Fruit fly (Drosophila melanogaster): ENCODE data around the gene CG5412.

The CG5412 gene

DNA sequence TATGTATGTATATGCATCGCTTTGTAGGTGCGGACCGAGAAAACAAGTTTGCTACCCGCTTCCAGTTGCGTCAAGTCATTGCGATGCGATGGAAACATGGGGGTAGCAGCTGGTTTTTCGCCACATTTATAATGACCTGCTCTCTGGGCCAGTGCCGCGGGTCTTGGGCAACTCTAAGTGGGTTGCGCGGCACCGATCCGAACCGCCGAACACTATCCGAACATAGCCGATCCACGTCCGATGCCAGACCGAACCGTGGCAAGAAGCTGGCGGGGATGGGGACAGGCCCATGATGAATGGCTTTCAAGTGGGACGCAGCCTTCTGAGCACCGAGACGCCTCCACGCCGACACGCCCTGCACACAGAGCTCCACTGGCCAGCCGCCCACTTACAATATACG, 27.2 kb downstream of the CG5412 start (continued):
- TF ChIP-seq Poxn (GFP tag; IDR thresholded peaks at IDR 0.05) = no peak
- no peak for TF ChIP-seq vfl (GFP tag; optimal IDR thresholded peaks at IDR 0.05)
- peak; percentile 7; the same call in 1 of the 2 replicates for TF ChIP-seq HLH3B (GFP tag; IDR thresholded peaks at IDR 0.05)
- TF ChIP-seq crol (GFP tag; IDR thresholded peaks at IDR 0.05) = peak; percentile 63
- peak; percentile 26 for TF ChIP-seq ftz-f1 (GFP tag; optimal IDR thresholded peaks at IDR 0.05)
- TF ChIP-seq Eip74EF (GFP tag; optimal IDR thresholded peaks at IDR 0.05) = no peak
- no peak for TF ChIP-seq Ssrp (tag; optimal IDR thresholded peaks at IDR 0.05)
- no peak for TF ChIP-seq en (GFP tag; optimal IDR thresholded peaks at IDR 0.05)
- TF ChIP-seq da (GFP tag; optimal IDR thresholded peaks at IDR 0.05) = no peak
- TF ChIP-seq CG17186 (GFP tag; optimal IDR thresholded peaks at IDR 0.05) = no peak
- peak; percentile 31 for TF ChIP-seq CG13894 (tag; optimal IDR thresholded peaks at IDR 0.05)
- no peak for TF ChIP-seq Bdp1 (GFP tag; optimal IDR thresholded peaks at IDR 0.05)
- no peak for TF ChIP-seq CG1792 (GFP tag; optimal IDR thresholded peaks at IDR 0.05)
- TF ChIP-seq Xbp1 (GFP tag; optimal IDR thresholded peaks at IDR 0.05) = no peak
- TF ChIP-seq CG6175 (GFP tag; IDR thresholded peaks at IDR 0.05) = peak; percentile 91
- no peak for TF ChIP-seq bsh (GFP tag; optimal IDR thresholded peaks at IDR 0.05)
- TF ChIP-seq Stat92E (GFP tag; optimal IDR thresholded peaks at IDR 0.05) = no peak
- no peak for TF ChIP-seq Usf (GFP tag; optimal IDR thresholded peaks at IDR 0.05)
- TF ChIP-seq Oaz (GFP tag; IDR thresholded peaks at IDR 0.05) = no peak
- TF ChIP-seq Med (GFP tag) = peak; percentile 79
- TF ChIP-seq Rfx (GFP tag; IDR thresholded peaks at IDR 0.05) = peak; percentile 35; the same call in 1 of the 2 replicates
- TF ChIP-seq sc (optimal IDR thresholded peaks at IDR 0.05) = no peak
- no peak for TF ChIP-seq sc (GFP tag; optimal IDR thresholded peaks at IDR 0.05)
- no peak for TF ChIP-seq CG33213 (GFP tag; optimal IDR thresholded peaks at IDR 0.05)
- TF ChIP-seq so (GFP tag; IDR thresholded peaks at IDR 0.05) = no peak
- TF ChIP-seq jumu (GFP tag; optimal IDR thresholded peaks at IDR 0.05) = no peak
- TF ChIP-seq dm (GFP tag; optimal IDR thresholded peaks at IDR 0.05) = no peak
- TF ChIP-seq CG3163 (GFP tag; optimal IDR thresholded peaks at IDR 0.05) = no peak
- 0 out of 3 replicates have a peak, but pooled peaks have one; percentile 7 for TF ChIP-seq CG11456 (GFP tag; IDR thresholded peaks at IDR 0.05)
- TF ChIP-seq nom (GFP tag; optimal IDR thresholded peaks at IDR 0.05) = peak; percentile 47
- TF ChIP-seq Dip2 (GFP tag; IDR thresholded peaks at IDR 0.05) = no peak
- TF ChIP-seq CG18619 (GFP tag; optimal IDR thresholded peaks at IDR 0.05) = no peak
- no peak for TF ChIP-seq Fer2 (tag; optimal IDR thresholded peaks at IDR 0.05)
- TF ChIP-seq D19A (tag; optimal IDR thresholded peaks at IDR 0.05) = no peak
- no peak for TF ChIP-seq lov (optimal IDR thresholded peaks at IDR 0.05)
- TF ChIP-seq lov (GFP tag; IDR thresholded peaks at IDR 0.05) = 0 out of 3 replicates have a peak, but pooled peaks have one; percentile 32
- TF ChIP-seq CG4820 (GFP tag; optimal IDR thresholded peaks at IDR 0.05) = no peak
- no peak for TF ChIP-seq hb (GFP tag; IDR thresholded peaks at IDR 0.05; ENCODE audit: partially characterized antibody)
- TF ChIP-seq gfzf (GFP tag; optimal IDR thresholded peaks at IDR 0.05) = no peak
- no peak for TF ChIP-seq HmgD (GFP tag; optimal IDR thresholded peaks at IDR 0.05)
- TF ChIP-seq CG8359 (GFP tag; optimal IDR thresholded peaks at IDR 0.05; ENCODE audit: borderline replicate concordance) = no peak
- TF ChIP-seq trh (GFP tag; optimal IDR thresholded peaks at IDR 0.05) = no peak
- no peak for TF ChIP-seq CG2129 (GFP tag; IDR thresholded peaks at IDR 0.05; ENCODE audit: partially characterized antibody)
- TF ChIP-seq gsb (GFP tag; IDR thresholded peaks at IDR 0.05) = 0 out of 2 replicates have a peak, but pooled peaks have one; percentile 15
- TF ChIP-seq CG18262 (tag; optimal IDR thresholded peaks at IDR 0.05) = no peak
- TF ChIP-seq CG14441 (GFP tag; IDR thresholded peaks at IDR 0.05) = no peak
- TF ChIP-seq sr (GFP tag; IDR thresholded peaks at IDR 0.05) = peak; percentile 98
- no peak for TF ChIP-seq CG18476 (GFP tag; optimal IDR thresholded peaks at IDR 0.05)
- 0 out of 2 replicates have a peak, but pooled peaks have one; percentile 15 for TF ChIP-seq slbo (GFP tag; IDR thresholded peaks at IDR 0.05)
- no peak for TF ChIP-seq CG9215 (GFP tag; IDR thresholded peaks at IDR 0.05)
- 0 out of 2 replicates have a peak, but pooled peaks have one; percentile 29 for TF ChIP-seq ttk (GFP tag; IDR thresholded peaks at IDR 0.05)
- no peak for TF ChIP-seq usp (GFP tag; optimal IDR thresholded peaks at IDR 0.05)

Data from whole organism, embryonic.